Worm (Caenorhabditis elegans) whole organism, mixed stage, embryonic: Measurements from ENCODE around the gene cpg-18.

ENCODE experiments used
- blmp-1 ChIP-seq: fragments of 150-350 bp; optimal IDR thresholded peaks from 2 replicates; lab custom pipeline; 2014; ENCODE audit warnings: missing biosample characterization, missing genetic modification characterization
- lin-13 ChIP-seq: fragments of 150-350 bp; optimal IDR thresholded peaks from 2 replicates; lab custom pipeline; 2014; ENCODE audit warnings: missing biosample characterization, missing genetic modification characterization
- lsy-2 ChIP-seq: fragments of 150-350 bp; optimal IDR thresholded peaks from 2 replicates; lab custom pipeline; 2014; ENCODE audit warnings: missing biosample characterization, missing genetic modification characterization
- mab-5 ChIP-seq: fragments of 150-350 bp; optimal IDR thresholded peaks from 2 replicates; lab custom pipeline; 2014; ENCODE audit warnings: missing biosample characterization, missing genetic modification characterization
- nhr-28 ChIP-seq: fragments of 150-350 bp; optimal IDR thresholded peaks from 2 replicates; lab custom pipeline; 2014; ENCODE audit warnings: missing biosample characterization, missing genetic modification characterization
- snpc-4 ChIP-seq: fragments of 150-350 bp; optimal IDR thresholded peaks from 2 replicates; lab custom pipeline; 2014; ENCODE audit warnings: missing biosample characterization, missing genetic modification characterization
- unc-62 ChIP-seq: fragments of 150-350 bp; optimal IDR thresholded peaks from 2 replicates; lab custom pipeline; 2014; ENCODE audit warnings: missing biosample characterization, missing genetic modification reagents, missing genetic modification characterization

ce11 chrIV:5760656-5761055 is 25.8 kb downstream of the cpg-18 start:
- TF ChIP-seq nhr-28 = no peak
- TF ChIP-seq lin-13 = no peak
- TF ChIP-seq mab-5 (tag; lab: Kevin White, UChicago) = no peak
- no peak for TF ChIP-seq lsy-2 (tag; lab: Kevin White, UChicago)
- TF ChIP-seq unc-62 (GFP tag; lab: Kevin White, UChicago) = no peak
- no peak for TF ChIP-seq blmp-1 (tag; lab: Kevin White, UChicago)
- no peak for TF ChIP-seq snpc-4 (tag; lab: Kevin White, UChicago)
